Worm (Caenorhabditis elegans) whole organism, young adult: Measurements from ENCODE around the gene acs-22.

Experiments used
- C06A6.2 ChIP-seq: fragments of 200-800 bp; sonication (Bioruptor generic); conservative IDR thresholded peaks from 2 replicates; pipeline ENCODE4 v1.3.6; 2022; ENCODE audit warnings: missing genetic modification characterization, missing compliant biosample characterization
- C17E4.6 ChIP-seq: fragments of 200-800 bp; sonication (Bioruptor generic); IDR thresholded peaks from 2 replicates; pipeline ENCODE4 v1.3.6; 2022; ENCODE audit warnings: missing genetic modification reagents, missing genetic modification characterization, missing compliant biosample characterization
- F22D6.2 ChIP-seq: sonication (generic microtip); optimal IDR thresholded peaks from 2 replicates; lab custom pipeline; 2016; ENCODE audit warnings: mild to moderate bottlenecking, missing genetic modification characterization, missing compliant biosample characterization
- F33H1.4 ChIP-seq: fragments of 200-800 bp; sonication (Bioruptor generic); IDR thresholded peaks from 2 replicates; pipeline ENCODE4 v1.3.6; 2022; ENCODE audit warnings: missing genetic modification reagents, missing genetic modification characterization, missing compliant biosample characterization
- F37B4.10 ChIP-seq: fragments of 200-800 bp; sonication (Bioruptor generic); IDR thresholded peaks from 2 replicates; pipeline ENCODE4 v1.3.6; 2022; ENCODE audit warnings: missing genetic modification characterization, missing compliant biosample characterization
- F57A8.1 ChIP-seq: fragments of 200-800 bp; sonication (Bioruptor generic); optimal IDR thresholded peaks from 2 replicates; lab custom pipeline; 2018; ENCODE audit warnings: mild to moderate bottlenecking, missing genetic modification characterization, moderate library complexity, missing compliant biosample characterization
- K12H6.12 ChIP-seq: fragments of 200-800 bp; sonication (Bioruptor generic); optimal IDR thresholded peaks from 2 replicates; lab custom pipeline; 2018; ENCODE audit warnings: mild to moderate bottlenecking, missing genetic modification characterization, missing compliant biosample characterization
- Y53G8AR.9 ChIP-seq: fragments of 200-800 bp; sonication (Bioruptor generic); conservative IDR thresholded peaks from 2 replicates; pipeline ENCODE4 v1.3.6; 2022; ENCODE audit warnings: missing genetic modification reagents, missing genetic modification characterization, missing compliant biosample characterization
- Y56A3A.18 ChIP-seq: fragments of 200-800 bp; sonication (Bioruptor generic); IDR thresholded peaks from 2 replicates; pipeline ENCODE4 v1.3.6; 2022; ENCODE audit warnings: missing genetic modification reagents, missing genetic modification characterization, missing compliant biosample characterization
- attf-5 ChIP-seq: fragments of 200-800 bp; sonication (Bioruptor generic); optimal IDR thresholded peaks from 2 replicates; lab custom pipeline; 2018; ENCODE audit warnings: mild to moderate bottlenecking, missing genetic modification characterization, missing compliant biosample characterization
- attf-6 ChIP-seq: fragments of 200-800 bp; sonication (Bioruptor generic); IDR thresholded peaks from 2 replicates; pipeline ENCODE4 v1.3.6; 2022; ENCODE audit warnings: missing genetic modification reagents, missing genetic modification characterization, missing compliant biosample characterization
- cebp-1 ChIP-seq, 2 experiments: fragments of 200-800 bp in 1 of 2; sonication (Bioruptor generic) in 1 of 2; sonication (generic microtip) in 1 of 2; IDR thresholded peaks in 1 of 2; optimal IDR thresholded peaks in 1 of 2; 2 replicates each; pipeline versions ENCODE4 v1.3.6 to Lab custom; 2017 to 2022; ENCODE audit warnings: missing compliant biosample characterization in 2 of 2, missing genetic modification characterization in 2 of 2, mild to moderate bottlenecking in 1 of 2, missing genetic modification reagents in 1 of 2, moderate library complexity in 1 of 2
- ceh-79 ChIP-seq: sonication (generic microtip); optimal IDR thresholded peaks from 2 replicates; lab custom pipeline; 2017; ENCODE audit warnings: mild to moderate bottlenecking, missing genetic modification characterization, missing compliant biosample characterization
- chd-7 ChIP-seq: sonication (generic microtip); optimal IDR thresholded peaks from 2 replicates; lab custom pipeline; 2016; ENCODE audit warnings: mild to moderate bottlenecking, missing genetic modification characterization, moderate library complexity, missing compliant biosample characterization
- dox-1 ChIP-seq: fragments of 200-800 bp; sonication (Bioruptor generic); IDR thresholded peaks from 2 replicates; pipeline ENCODE4 v1.3.6; 2022; ENCODE audit warnings: missing genetic modification reagents, missing genetic modification characterization, missing compliant biosample characterization
- dpff-1 ChIP-seq: sonication (generic microtip); optimal IDR thresholded peaks from 2 replicates; lab custom pipeline; 2017; ENCODE audit warnings: mild to moderate bottlenecking, missing genetic modification characterization, missing compliant biosample characterization
- efl-1 ChIP-seq: fragments of 150-350 bp; optimal IDR thresholded peaks from 2 replicates; lab custom pipeline; 2014; ENCODE audit warnings: missing biosample characterization, missing genetic modification reagents, missing genetic modification characterization
- egl-44 ChIP-seq: fragments of 200-800 bp; sonication (Bioruptor generic); IDR thresholded peaks from 2 replicates; pipeline ENCODE4 v1.3.6; 2022; ENCODE audit warnings: missing genetic modification reagents, missing genetic modification characterization, missing compliant biosample characterization
- egrh-3 ChIP-seq: fragments of 200-800 bp; sonication (Bioruptor generic); IDR thresholded peaks from 2 replicates; pipeline ENCODE4 v1.3.6; 2022; ENCODE audit warnings: missing genetic modification reagents, missing genetic modification characterization, missing compliant biosample characterization
- fkh-3 ChIP-seq: sonication (generic microtip); optimal IDR thresholded peaks from 2 replicates; lab custom pipeline; 2016; ENCODE audit warnings: mild to moderate bottlenecking, missing genetic modification characterization, missing compliant biosample characterization
- hlh-12 ChIP-seq: sonication (generic microtip); optimal IDR thresholded peaks from 2 replicates; lab custom pipeline; 2016; ENCODE audit warnings: missing genetic modification characterization, missing compliant biosample characterization
- hmg-1.2 ChIP-seq: fragments of 200-800 bp; sonication (Bioruptor generic); IDR thresholded peaks from 2 replicates; pipeline ENCODE4 v1.3.6; 2022; ENCODE audit warnings: missing genetic modification reagents, missing genetic modification characterization, missing compliant biosample characterization
- hrde-1 ChIP-seq: sonication (generic microtip); optimal IDR thresholded peaks from 2 replicates; lab custom pipeline; 2016; ENCODE audit warnings: missing genetic modification characterization, mild to moderate bottlenecking, missing compliant biosample characterization, moderate library complexity, missing genotype, missing genetic modification reagents, borderline replicate concordance
- lag-1 ChIP-seq: fragments of 200-800 bp; sonication (Bioruptor generic); IDR thresholded peaks from 2 replicates; pipeline ENCODE4 v1.3.6; 2022; ENCODE audit warnings: missing genetic modification reagents, missing genetic modification characterization, missing compliant biosample characterization
- let-607 ChIP-seq, 2 experiments: fragments of 200-800 bp in 1 of 2; sonication (Bioruptor generic) in 1 of 2; sonication (generic microtip) in 1 of 2; optimal IDR thresholded peaks; 2 replicates each; lab custom pipeline; 2016 to 2018; ENCODE audit warnings: mild to moderate bottlenecking in 2 of 2, missing compliant biosample characterization in 2 of 2, missing genetic modification characterization in 2 of 2, moderate library complexity in 2 of 2, missing genotype in 1 of 2
- lin-26 ChIP-seq: fragments of 200-800 bp; sonication (Bioruptor generic); IDR thresholded peaks from 2 replicates; pipeline ENCODE4 v1.3.6; 2022; ENCODE audit warnings: missing genetic modification reagents, missing genetic modification characterization, missing compliant biosample characterization
- lin-54 ChIP-seq: fragments of 200-800 bp; sonication (Bioruptor generic); optimal IDR thresholded peaks from 2 replicates; lab custom pipeline; 2018; ENCODE audit warnings: mild to moderate bottlenecking, missing genetic modification characterization, missing compliant biosample characterization
- lir-1 ChIP-seq: fragments of 200-800 bp; sonication (Bioruptor generic); conservative IDR thresholded peaks from 2 replicates; pipeline ENCODE4 v1.3.6; 2022; ENCODE audit warnings: missing genetic modification reagents, missing genetic modification characterization, missing compliant biosample characterization
- lsl-1 ChIP-seq: fragments of 200-800 bp; sonication (Bioruptor generic); optimal IDR thresholded peaks from 2 replicates; lab custom pipeline; 2018; ENCODE audit warnings: mild to moderate bottlenecking, missing genetic modification characterization, moderate library complexity, missing compliant biosample characterization
- madf-6 ChIP-seq: fragments of 200-800 bp; sonication (Bioruptor generic); IDR thresholded peaks from 2 replicates; pipeline ENCODE4 v1.3.6; 2022; ENCODE audit warnings: missing genetic modification reagents, missing genetic modification characterization, missing compliant biosample characterization
- mcd-1 ChIP-seq: fragments of 200-800 bp; sonication (Bioruptor generic); IDR thresholded peaks from 2 replicates; pipeline ENCODE4 v1.3.6; 2022; ENCODE audit warnings: missing genetic modification reagents, missing genetic modification characterization, missing compliant biosample characterization
- mel-28 ChIP-seq: sonication (generic microtip); optimal IDR thresholded peaks from 2 replicates; lab custom pipeline; 2016; ENCODE audit warnings: borderline replicate concordance, mild to moderate bottlenecking, missing genetic modification characterization, missing compliant biosample characterization
- nhr-120 ChIP-seq: fragments of 200-800 bp; sonication (Bioruptor generic); IDR thresholded peaks from 2 replicates; pipeline ENCODE4 v1.3.6; 2022; ENCODE audit warnings: missing genetic modification characterization, missing compliant biosample characterization
- nhr-179 ChIP-seq: sonication (generic microtip); optimal IDR thresholded peaks from 2 replicates; lab custom pipeline; 2016; ENCODE audit warnings: mild to moderate bottlenecking, missing genetic modification characterization, missing compliant biosample characterization
- nhr-80 ChIP-seq: sonication (generic microtip); optimal IDR thresholded peaks from 2 replicates; lab custom pipeline; 2016; ENCODE audit warnings: missing genetic modification characterization, missing compliant biosample characterization
- rpc-1 ChIP-seq, 2 experiments: fragments of 150-350 bp in 1 of 2; sonication (generic microtip) in 1 of 2; optimal IDR thresholded peaks; 2 replicates each; lab custom pipeline; 2014 to 2018; ENCODE audit warnings: missing biosample characterization in 1 of 2, missing genetic modification characterization in 1 of 2, missing genetic modification reagents in 1 of 2, missing genotype in 1 of 2
- sdz-38 ChIP-seq: sonication (generic microtip); optimal IDR thresholded peaks from 2 replicates; lab custom pipeline; 2016; ENCODE audit warnings: missing genotype, missing genetic modification characterization, missing compliant biosample characterization
- snpc-1.3 ChIP-seq: sonication (generic microtip); optimal IDR thresholded peaks from 2 replicates; lab custom pipeline; 2017; ENCODE audit warnings: missing genetic modification characterization, mild to moderate bottlenecking, missing compliant biosample characterization, antibody characterized with exemption, moderate library complexity, missing genotype, missing genetic modification reagents; ENCODE audit not compliant: insufficient read depth
- tlf-1 ChIP-seq: fragments of 200-800 bp; sonication (Bioruptor generic); optimal IDR thresholded peaks from 2 replicates; lab custom pipeline; 2018; ENCODE audit warnings: mild to moderate bottlenecking, missing genetic modification characterization, missing compliant biosample characterization
- zfh-2 ChIP-seq: fragments of 200-800 bp; sonication (Bioruptor generic); conservative IDR thresholded peaks from 2 replicates; pipeline ENCODE4 v1.3.6; 2022; ENCODE audit warnings: missing genetic modification reagents, missing genetic modification characterization, missing compliant biosample characterization
- ztf-18 ChIP-seq: sonication (generic microtip); optimal IDR thresholded peaks from 2 replicates; lab custom pipeline; 2016; ENCODE audit warnings: missing genotype, mild to moderate bottlenecking, missing genetic modification characterization, missing compliant biosample characterization
- ztf-25 ChIP-seq: fragments of 200-800 bp; sonication (Bioruptor generic); IDR thresholded peaks from 2 replicates; pipeline ENCODE4 v1.3.6; 2022; ENCODE audit warnings: missing genetic modification reagents, missing genetic modification characterization, missing compliant biosample characterization
- ztf-6 ChIP-seq: fragments of 200-800 bp; sonication (Bioruptor generic); IDR thresholded peaks from 2 replicates; pipeline ENCODE4 v1.3.6; 2022; ENCODE audit warnings: missing genetic modification reagents, missing genetic modification characterization, missing compliant biosample characterization

Gene acs-22

ce11 chrX:8933508-8933907, 2.5 kb downstream of the acs-22 start:
- TF ChIP-seq F33H1.4 (no peak), ztf-18 (tag; lab: Kevin White, UChicago) (no peak), K12H6.12 (no peak), C06A6.2 (GFP tag; lab: Robert Waterston, UW) (no peak), nhr-179 (tag; lab: Kevin White, UChicago) (no peak), snpc-1.3 (tag; lab: Kevin White, UChicago) (no peak), dpff-1 (tag; lab: Kevin White, UChicago) (no peak), attf-5 (GFP tag; lab: Kevin White, UChicago) (no peak), F22D6.2 (tag; lab: Kevin White, UChicago) (no peak), rpc-1 (optimal IDR thresholded peaks at IDR 0.05; lab: Kevin White, UChicago) (no peak), rpc-1 (tag; optimal IDR thresholded peaks at IDR 0.05; lab: Kevin White, UChicago) (no peak), ztf-6 (no peak)

ce11 chrX:8934246-8934645, 3.3 kb downstream of the acs-22 start:
- TF ChIP-seq tlf-1 (GFP tag; lab: Kevin White, UChicago) (no peak), nhr-80 (tag; lab: Kevin White, UChicago) (peak; percentile 57)
- TF ChIP-seq, all 124 proteins: peak for 1

ce11 chrX:8934988-8935387, 4.0 kb downstream of the acs-22 start:
- no peak for TF ChIP-seq C17E4.6
- no peak for TF ChIP-seq Y56A3A.18 (GFP tag; lab: Robert Waterston, UW)
- TF ChIP-seq Y53G8AR.9 (GFP tag; lab: Robert Waterston, UW) = no peak
- no peak for TF ChIP-seq madf-6 (GFP tag; lab: Robert Waterston, UW)
- TF ChIP-seq nhr-80 (tag; lab: Kevin White, UChicago) = no peak
- TF ChIP-seq mcd-1 = no peak
- TF ChIP-seq cebp-1 (GFP tag; IDR thresholded peaks at IDR 0.05; lab: Robert Waterston, UW) = no peak
- no peak for TF ChIP-seq cebp-1 (tag; optimal IDR thresholded peaks at IDR 0.05; lab: Kevin White, UChicago)
- TF ChIP-seq dox-1 (GFP tag; lab: Robert Waterston, UW) = no peak
- no peak for TF ChIP-seq ztf-25
- no peak for TF ChIP-seq hmg-1.2 (GFP tag; lab: Robert Waterston, UW)
- TF ChIP-seq efl-1 (GFP tag; lab: Kevin White, UChicago) = no peak
- no peak for TF ChIP-seq attf-6
- no peak for TF ChIP-seq F37B4.10
- TF ChIP-seq lir-1 (GFP tag; lab: Robert Waterston, UW) = no peak
- no peak for TF ChIP-seq lin-54 (GFP tag; lab: Kevin White, UChicago)
- no peak for TF ChIP-seq mel-28
- no peak for TF ChIP-seq hlh-12 (tag; lab: Kevin White, UChicago)
- no peak for TF ChIP-seq F57A8.1 (GFP tag; lab: Kevin White, UChicago)
- no peak for TF ChIP-seq sdz-38 (tag; lab: Kevin White, UChicago)

- TF ChIP-seq nhr-179 (tag; lab: Kevin White, UChicago) (no peak), egrh-3 (GFP tag; lab: Robert Waterston, UW) (0 out of 2 replicates have a peak, but pooled peaks have one; percentile 7), cebp-1 (GFP tag; IDR thresholded peaks at IDR 0.05; lab: Robert Waterston, UW) (no peak), cebp-1 (tag; optimal IDR thresholded peaks at IDR 0.05; lab: Kevin White, UChicago) (peak; percentile 43), ceh-79 (tag; lab: Kevin White, UChicago) (peak; percentile 4), hrde-1 (tag; lab: Kevin White, UChicago) (no peak), lin-26 (peak; percentile 75; the same call in 1 of the 2 replicates), zfh-2 (no peak), lir-1 (GFP tag; lab: Robert Waterston, UW) (no peak), hmg-1.2 (GFP tag; lab: Robert Waterston, UW) (peak; percentile 53), lsl-1 (GFP tag; lab: Kevin White, UChicago) (no peak), fkh-3 (peak; percentile 45), nhr-120 (GFP tag; lab: Robert Waterston, UW) (0 out of 2 replicates have a peak, but pooled peaks have one; percentile 26), C17E4.6 (no peak), egl-44 (0 out of 2 replicates have a peak, but pooled peaks have one; percentile 58), let-607 (tag; optimal IDR thresholded peaks at IDR 0.05; lab: Kevin White, UChicago) (peak in 1 of 2 experiments; percentile 18), lin-54 (GFP tag; lab: Kevin White, UChicago) (peak; percentile 39), ztf-18 (tag; lab: Kevin White, UChicago) (peak; percentile 62), lag-1 (no peak), chd-7 (tag; lab: Kevin White, UChicago) (no peak)
Measured at ce11 chrX:8939389-8939788, 8.4 kb downstream of the acs-22 start.
